Worm (Caenorhabditis elegans) whole organism, mixed stage, embryonic: ENCODE results near the gene C14C11.4.

ENCODE experiments used
- M03D4.4 ChIP-seq: sonication (generic microtip); optimal IDR thresholded peaks from 2 replicates; lab custom pipeline; 2017; ENCODE audit warnings: mild to moderate bottlenecking, missing genetic modification characterization, missing compliant biosample characterization
- bed-3 ChIP-seq: fragments of 200-800 bp; sonication (Bioruptor generic); optimal IDR thresholded peaks from 3 replicates; lab custom pipeline; 2018; ENCODE audit warnings: mild to moderate bottlenecking, missing genetic modification characterization, moderate library complexity, missing compliant biosample characterization
- blmp-1 ChIP-seq: fragments of 150-350 bp; optimal IDR thresholded peaks from 2 replicates; lab custom pipeline; 2014; ENCODE audit warnings: missing biosample characterization, missing genetic modification characterization
- ceh-39 ChIP-seq: fragments of 150-350 bp; optimal IDR thresholded peaks from 2 replicates; lab custom pipeline; 2014; ENCODE audit warnings: missing biosample characterization, missing genetic modification characterization
- ceh-43 ChIP-seq: fragments of 200-800 bp; sonication (Bioruptor generic); optimal IDR thresholded peaks from 2 replicates; lab custom pipeline; 2018; ENCODE audit warnings: mild to moderate bottlenecking, missing genetic modification characterization, moderate library complexity, missing compliant biosample characterization
- ceh-83 ChIP-seq: fragments of 200-800 bp; sonication (Bioruptor generic); optimal IDR thresholded peaks from 2 replicates; lab custom pipeline; 2018; ENCODE audit warnings: mild to moderate bottlenecking, missing genetic modification characterization, missing compliant biosample characterization
- ces-1 ChIP-seq: fragments of 150-350 bp; optimal IDR thresholded peaks from 2 replicates; lab custom pipeline; 2014; ENCODE audit warnings: missing biosample characterization, missing genetic modification reagents, missing genetic modification characterization
- cnd-1 ChIP-seq: fragments of 200-800 bp; sonication (Bioruptor generic); optimal IDR thresholded peaks from 2 replicates; lab custom pipeline; 2018; ENCODE audit warnings: mild to moderate bottlenecking, missing genetic modification characterization, missing compliant biosample characterization
- drap-1 ChIP-seq: fragments of 200-800 bp; sonication (Bioruptor generic); optimal IDR thresholded peaks from 3 replicates; lab custom pipeline; 2018; ENCODE audit warnings: mild to moderate bottlenecking, missing genetic modification characterization, missing compliant biosample characterization
- elt-1 ChIP-seq: sonication (generic microtip); optimal IDR thresholded peaks from 2 replicates; lab custom pipeline; 2017; ENCODE audit warnings: missing genetic modification characterization, mild to moderate bottlenecking, missing compliant biosample characterization, antibody characterized with exemption, moderate library complexity, borderline replicate concordance; ENCODE audit not compliant: insufficient read depth
- elt-3 ChIP-seq: fragments of 150-350 bp; optimal IDR thresholded peaks from 2 replicates; lab custom pipeline; 2014; ENCODE audit warnings: missing biosample characterization, missing genetic modification characterization
- flh-1 ChIP-seq: fragments of 200-800 bp; sonication (Bioruptor generic); optimal IDR thresholded peaks from 2 replicates; lab custom pipeline; 2018; ENCODE audit warnings: mild to moderate bottlenecking, missing genetic modification characterization, moderate library complexity, missing compliant biosample characterization
- ham-2 ChIP-seq: fragments of 200-800 bp; sonication (Bioruptor generic); optimal IDR thresholded peaks from 2 replicates; lab custom pipeline; 2018; ENCODE audit warnings: mild to moderate bottlenecking, missing genetic modification characterization, missing compliant biosample characterization
- hlh-1 ChIP-seq: fragments of 150-350 bp; optimal IDR thresholded peaks from 2 replicates; lab custom pipeline; 2014; ENCODE audit warnings: missing biosample characterization, missing genetic modification reagents, missing genetic modification characterization
- lin-13 ChIP-seq: fragments of 150-350 bp; optimal IDR thresholded peaks from 2 replicates; lab custom pipeline; 2014; ENCODE audit warnings: missing biosample characterization, missing genetic modification characterization
- lin-32 ChIP-seq: fragments of 200-800 bp; sonication (Bioruptor generic); optimal IDR thresholded peaks from 2 replicates; lab custom pipeline; 2018; ENCODE audit warnings: mild to moderate bottlenecking, missing genetic modification characterization, missing compliant biosample characterization
- lsy-2 ChIP-seq: fragments of 150-350 bp; optimal IDR thresholded peaks from 2 replicates; lab custom pipeline; 2014; ENCODE audit warnings: missing biosample characterization, missing genetic modification characterization
- mab-5 ChIP-seq: fragments of 150-350 bp; optimal IDR thresholded peaks from 2 replicates; lab custom pipeline; 2014; ENCODE audit warnings: missing biosample characterization, missing genetic modification characterization
- mep-1 ChIP-seq: fragments of 150-350 bp; optimal IDR thresholded peaks from 2 replicates; lab custom pipeline; 2017; ENCODE audit warnings: missing biosample characterization, missing genetic modification reagents, missing genetic modification characterization, inconsistent platforms
- mls-2 ChIP-seq: sonication (generic microtip); optimal IDR thresholded peaks from 2 replicates; lab custom pipeline; 2016; ENCODE audit warnings: mild to moderate bottlenecking, missing genetic modification characterization, moderate library complexity, missing compliant biosample characterization
- nhr-12 ChIP-seq: fragments of 150-350 bp; optimal IDR thresholded peaks from 2 replicates; lab custom pipeline; 2014; ENCODE audit warnings: missing biosample characterization, missing genetic modification characterization
- nhr-2 ChIP-seq: fragments of 150-350 bp; optimal IDR thresholded peaks from 2 replicates; lab custom pipeline; 2014; ENCODE audit warnings: missing biosample characterization, missing genetic modification characterization
- nhr-237 ChIP-seq: fragments of 150-350 bp; optimal IDR thresholded peaks from 2 replicates; lab custom pipeline; 2014; ENCODE audit warnings: missing biosample characterization, missing genetic modification characterization
- nhr-76 ChIP-seq: sonication (generic microtip); optimal IDR thresholded peaks from 2 replicates; lab custom pipeline; 2017; ENCODE audit warnings: missing biosample characterization, missing genetic modification characterization
- pha-4 ChIP-seq: fragments of 150-350 bp; optimal IDR thresholded peaks from 2 replicates; lab custom pipeline; 2018; ENCODE audit warnings: missing biosample characterization, missing genetic modification reagents, missing genetic modification characterization
- sem-2 ChIP-seq: fragments of 200-800 bp; sonication (Bioruptor generic); optimal IDR thresholded peaks from 2 replicates; lab custom pipeline; 2018; ENCODE audit warnings: mild to moderate bottlenecking, missing genetic modification characterization, missing compliant biosample characterization
- snpc-4 ChIP-seq: fragments of 150-350 bp; optimal IDR thresholded peaks from 2 replicates; lab custom pipeline; 2014; ENCODE audit warnings: missing biosample characterization, missing genetic modification characterization
- sptf-1 ChIP-seq: sonication (generic microtip); optimal IDR thresholded peaks from 2 replicates; lab custom pipeline; 2017; ENCODE audit warnings: mild to moderate bottlenecking, missing genetic modification characterization, moderate library complexity, missing compliant biosample characterization
- tbx-8 ChIP-seq: fragments of 200-800 bp; sonication (Bioruptor generic); optimal IDR thresholded peaks from 2 replicates; lab custom pipeline; 2018; ENCODE audit warnings: mild to moderate bottlenecking, missing genetic modification characterization, moderate library complexity, missing compliant biosample characterization
- unc-120 ChIP-seq: sonication (generic microtip); optimal IDR thresholded peaks from 2 replicates; lab custom pipeline; 2017; ENCODE audit warnings: missing genetic modification characterization, missing compliant biosample characterization; ENCODE audit not compliant: poor library complexity, severe bottlenecking
- unc-62 ChIP-seq: fragments of 150-350 bp; optimal IDR thresholded peaks from 2 replicates; lab custom pipeline; 2014; ENCODE audit warnings: missing biosample characterization, missing genetic modification reagents, missing genetic modification characterization
- zip-8 ChIP-seq: fragments of 150-350 bp; optimal IDR thresholded peaks from 2 replicates; lab custom pipeline; 2014; ENCODE audit warnings: missing biosample characterization, missing genetic modification characterization
- ztf-11 ChIP-seq: fragments of 150-350 bp; optimal IDR thresholded peaks from 2 replicates; lab custom pipeline; 2014; ENCODE audit warnings: missing biosample characterization, missing genetic modification characterization

C14C11.4 gene

ce11 chrV:5668968-5669367, 21.6 kb downstream of the C14C11.4 start:
- TF ChIP-seq flh-1 (no peak), zip-8 (tag; lab: Kevin White, UChicago) (peak; percentile 74)

ce11 chrV:5672270-5672669, 24.9 kb downstream of the C14C11.4 start:
- no peak for TF ChIP-seq sptf-1 (tag; lab: Kevin White, UChicago)
- TF ChIP-seq lin-32 (GFP tag; lab: Kevin White, UChicago), result no peak
- TF ChIP-seq elt-1 (tag; lab: Kevin White, UChicago), result no peak
- TF ChIP-seq nhr-237 (tag; lab: Kevin White, UChicago), result no peak
- TF ChIP-seq mab-5 (tag; lab: Kevin White, UChicago), result no peak

DNA sequence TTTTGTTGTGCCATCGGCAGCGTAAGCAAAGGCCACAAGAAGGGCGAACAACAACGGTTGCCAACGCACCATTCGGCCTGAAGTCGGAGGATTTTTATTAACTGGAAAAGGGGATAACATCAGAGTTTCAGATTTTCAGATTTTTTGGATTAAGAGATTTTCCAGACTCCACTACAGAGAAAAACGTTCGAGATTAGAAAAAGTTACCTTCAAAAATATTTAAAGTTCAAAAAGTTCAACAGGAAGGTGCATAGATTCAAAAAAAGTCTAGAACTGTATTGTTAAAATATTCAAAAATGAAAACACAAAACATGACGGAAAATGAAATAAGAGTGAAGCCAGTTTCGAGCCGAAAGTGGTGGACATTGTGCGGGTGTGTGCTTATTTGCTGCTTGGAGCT, 28.6 kb downstream of the C14C11.4 start, which contains the start of gene pqn-13:
Gene pqn-13, minus strand, starts transcription at position 101 of the 400 bp plus-strand sequence.
- TF ChIP-seq unc-62 (GFP tag; lab: Kevin White, UChicago), result no peak
- TF ChIP-seq ceh-39 (tag; lab: Kevin White, UChicago), result no peak
- no peak for TF ChIP-seq pha-4 (tag; lab: Kevin White, UChicago)

ce11 chrV:5677947-5678346, 30.5 kb downstream of the C14C11.4 start:
- TF ChIP-seq ceh-39 (tag; lab: Kevin White, UChicago) (no peak), blmp-1 (tag; lab: Kevin White, UChicago) (no peak), ceh-83 (no peak), M03D4.4 (tag; lab: Kevin White, UChicago) (no peak)

DNA sequence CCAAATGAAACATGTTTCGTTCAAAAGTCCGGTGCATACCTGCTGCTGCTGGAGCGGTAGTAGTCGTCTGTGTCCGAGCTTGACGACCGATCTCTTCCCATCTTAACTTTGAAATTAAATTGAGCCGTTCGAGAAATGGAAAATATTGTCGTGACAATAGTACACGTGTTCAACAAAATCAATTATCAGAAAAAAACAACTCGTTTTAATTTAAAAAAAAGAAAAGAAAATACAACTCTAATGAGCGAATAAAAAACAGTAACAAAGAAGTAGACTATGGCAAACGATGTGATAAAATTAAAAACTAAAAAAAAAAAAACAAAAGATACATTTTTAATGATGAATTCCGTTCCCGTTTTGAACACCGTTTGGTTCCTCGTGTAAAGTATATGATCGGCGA, 35.1 kb downstream of the C14C11.4 start, which contains the start of gene prp-39:
Gene prp-39, minus strand, starts transcription at position 101 of the 400 bp plus-strand sequence.
- TF ChIP-seq mls-2 (tag; lab: Kevin White, UChicago) (no peak), elt-1 (tag; lab: Kevin White, UChicago) (no peak), lin-32 (GFP tag; lab: Kevin White, UChicago) (no peak), sem-2 (no peak), lsy-2 (no peak), ztf-11 (tag; lab: Kevin White, UChicago) (no peak), drap-1 (GFP tag; lab: Kevin White, UChicago) (no peak), ceh-83 (no peak), ceh-39 (tag; lab: Kevin White, UChicago) (no peak), M03D4.4 (tag; lab: Kevin White, UChicago) (no peak), zip-8 (tag; lab: Kevin White, UChicago) (no peak), tbx-8 (GFP tag; lab: Kevin White, UChicago) (no peak), ceh-43 (GFP tag; lab: Kevin White, UChicago) (no peak), lin-13 (tag; lab: Kevin White, UChicago) (no peak), ces-1 (GFP tag; lab: Kevin White, UChicago) (no peak)

ce11 chrV:5684534-5684933, 37.1 kb downstream of the C14C11.4 start, which contains the start of the genes hmgs-1 and F25B4.4:
Gene hmgs-1 (minus strand): TSS chrV:5684589.
Gene F25B4.4 (plus strand): TSS chrV:5684873.
- TF ChIP-seq cnd-1 (tag; lab: Kevin White, UChicago) (no peak), hlh-1 (tag; lab: Kevin White, UChicago) (peak; percentile 26), unc-120 (tag; lab: Kevin White, UChicago) (peak; percentile 98), snpc-4 (tag; lab: Kevin White, UChicago) (no peak), ztf-11 (tag; lab: Kevin White, UChicago) (no peak), nhr-12 (tag; lab: Kevin White, UChicago) (no peak), ces-1 (GFP tag; lab: Kevin White, UChicago) (peak; percentile 85), mab-5 (tag; lab: Kevin White, UChicago) (peak; percentile 15), sptf-1 (tag; lab: Kevin White, UChicago) (peak; percentile 42), lsy-2 (peak; percentile 83), mls-2 (tag; lab: Kevin White, UChicago) (peak; percentile 31), drap-1 (GFP tag; lab: Kevin White, UChicago) (peak; percentile 32), lin-32 (GFP tag; lab: Kevin White, UChicago) (no peak), mep-1 (tag; lab: Kevin White, UChicago) (peak; percentile 95), ceh-39 (tag; lab: Kevin White, UChicago) (peak; percentile 45), pha-4 (tag; lab: Kevin White, UChicago) (peak; percentile 71), nhr-237 (tag; lab: Kevin White, UChicago) (peak; percentile 91), unc-62 (GFP tag; lab: Kevin White, UChicago) (peak; percentile 27), elt-3 (tag; lab: Kevin White, UChicago) (no peak), blmp-1 (tag; lab: Kevin White, UChicago) (no peak), nhr-76 (tag; lab: Kevin White, UChicago) (no peak), M03D4.4 (tag; lab: Kevin White, UChicago) (no peak), zip-8 (tag; lab: Kevin White, UChicago) (no peak), bed-3 (no peak), ham-2 (GFP tag; lab: Kevin White, UChicago) (no peak), lin-13 (tag; lab: Kevin White, UChicago) (peak; percentile 87), nhr-2 (tag; lab: Kevin White, UChicago) (peak; percentile 47)
